Fruit fly (Drosophila melanogaster) whole organism, embryonic: Measurements from ENCODE around the gene CG2129.

ENCODE experiments used
- Ada2b ChIP-seq: fragments of 200-800 bp; sonication (Bioruptor generic); IDR thresholded peaks from 2 replicates; pipeline ENCODE4 v1.3.6; 2022; ENCODE audit warnings: missing biosample characterization, missing genetic modification characterization
- Bteb2 ChIP-seq: fragments of 200-800 bp; sonication (Bioruptor generic); optimal IDR thresholded peaks from 2 replicates; lab custom pipeline; 2016; ENCODE audit warnings: missing biosample characterization, missing genetic modification characterization
- CG1024 ChIP-seq: fragments of 200-800 bp; sonication (Bioruptor generic); IDR thresholded peaks from 2 replicates; pipeline ENCODE4 v1.3.6; 2022; ENCODE audit warnings: missing biosample characterization, missing genetic modification characterization
- CG11456 ChIP-seq: fragments of 200-800 bp; sonication (Bioruptor generic); IDR thresholded peaks from 3 replicates; pipeline ENCODE4 v1.3.6; 2022; ENCODE audit warnings: missing biosample characterization, missing genetic modification characterization
- CG12391 ChIP-seq: fragments of 200-800 bp; sonication (Bioruptor generic); optimal IDR thresholded peaks from 3 replicates; lab custom pipeline; 2018; ENCODE audit warnings: missing biosample characterization, mild to moderate bottlenecking, missing genetic modification characterization, moderate library complexity
- CG13424 ChIP-seq: fragments of 200-800 bp; sonication (Bioruptor generic); optimal IDR thresholded peaks from 2 replicates; lab custom pipeline; 2019; ENCODE audit warnings: missing biosample characterization, mild to moderate bottlenecking, missing genetic modification characterization, moderate library complexity
- CG13775 ChIP-seq: fragments of 200-800 bp; sonication (Bioruptor generic); optimal IDR thresholded peaks from 3 replicates; lab custom pipeline; 2017; ENCODE audit warnings: missing biosample characterization, mild to moderate bottlenecking, missing genetic modification characterization
- CG14050 ChIP-seq: fragments of 200-800 bp; sonication (Bioruptor generic); IDR thresholded peaks from 3 replicates; pipeline ENCODE4 v1.3.6; 2022; ENCODE audit warnings: missing biosample characterization, missing genetic modification characterization
- CG14860 ChIP-seq: fragments of 200-800 bp; sonication (Bioruptor generic); IDR thresholded peaks from 3 replicates; pipeline ENCODE4 v1.3.6; 2022; ENCODE audit warnings: missing biosample characterization, missing genetic modification characterization; ENCODE audit not compliant: partially characterized antibody
- CG15269 ChIP-seq: fragments of 200-800 bp; sonication (Bioruptor generic); optimal IDR thresholded peaks from 2 replicates; lab custom pipeline; 2018; ENCODE audit warnings: missing biosample characterization, mild to moderate bottlenecking, missing genetic modification characterization, moderate library complexity
- CG1529 ChIP-seq: fragments of 200-800 bp; sonication (Bioruptor generic); optimal IDR thresholded peaks from 3 replicates; lab custom pipeline; 2018; ENCODE audit warnings: missing biosample characterization, missing genetic modification characterization
- CG16815 ChIP-seq: fragments of 200-800 bp; sonication (Bioruptor generic); optimal IDR thresholded peaks from 3 replicates; lab custom pipeline; 2017; ENCODE audit warnings: missing biosample characterization, mild to moderate bottlenecking, missing genetic modification characterization
- CG2116 ChIP-seq: fragments of 200-800 bp; sonication (Bioruptor generic); optimal IDR thresholded peaks from 3 replicates; lab custom pipeline; 2018; ENCODE audit warnings: missing biosample characterization, mild to moderate bottlenecking, missing genetic modification characterization
- CG31441 ChIP-seq: fragments of 200-800 bp; sonication (Bioruptor generic); IDR thresholded peaks from 2 replicates; pipeline ENCODE4 v1.3.6; 2022; ENCODE audit warnings: missing biosample characterization, missing genetic modification characterization
- CG6689 ChIP-seq: fragments of 200-800 bp; sonication (Bioruptor generic); IDR thresholded peaks from 2 replicates; pipeline ENCODE4 v1.3.6; 2022; ENCODE audit warnings: missing biosample characterization, missing genetic modification characterization
- CG6791 ChIP-seq: fragments of 200-800 bp; sonication (Bioruptor generic); IDR thresholded peaks from 3 replicates; pipeline ENCODE4 v1.3.6; 2022; ENCODE audit warnings: missing biosample characterization, missing genetic modification characterization; ENCODE audit not compliant: partially characterized antibody
- CG7786 ChIP-seq: fragments of 200-800 bp; sonication (Bioruptor generic); optimal IDR thresholded peaks from 2 replicates; lab custom pipeline; 2016; ENCODE audit warnings: missing biosample characterization, missing genetic modification characterization
- CG8359 ChIP-seq: fragments of 200-800 bp; sonication (Bioruptor generic); optimal IDR thresholded peaks from 2 replicates; lab custom pipeline; 2017; ENCODE audit warnings: missing biosample characterization, mild to moderate bottlenecking, missing genetic modification characterization, borderline replicate concordance
- CTCF ChIP-seq: fragments of 200-800 bp; sonication (Bioruptor generic); optimal IDR thresholded peaks from 2 replicates; lab custom pipeline; 2017; ENCODE audit warnings: missing biosample characterization, mild to moderate bottlenecking, missing genetic modification characterization, moderate library complexity
- D19B ChIP-seq: fragments of 200-800 bp; sonication (Bioruptor generic); optimal IDR thresholded peaks from 2 replicates; lab custom pipeline; 2017; ENCODE audit warnings: missing biosample characterization, mild to moderate bottlenecking, missing genetic modification characterization
- Dek ChIP-seq: fragments of 200-800 bp; sonication (Bioruptor generic); optimal IDR thresholded peaks from 3 replicates; lab custom pipeline; 2019; ENCODE audit warnings: missing biosample characterization, mild to moderate bottlenecking, missing genetic modification characterization, moderate library complexity
- Dll ChIP-seq: fragments of 200-800 bp; sonication (Bioruptor generic); IDR thresholded peaks from 4 replicates; pipeline ENCODE4 v1.3.6; 2022; ENCODE audit warnings: missing biosample characterization, missing genetic modification characterization; ENCODE audit not compliant: partially characterized antibody
- Fer3 ChIP-seq: fragments of 200-800 bp; sonication (Bioruptor generic); optimal IDR thresholded peaks from 2 replicates; lab custom pipeline; 2018; ENCODE audit warnings: missing biosample characterization, mild to moderate bottlenecking, missing genetic modification characterization, moderate library complexity
- GATAe ChIP-seq: fragments of 200-800 bp; sonication (Bioruptor generic); conservative IDR thresholded peaks from 2 replicates; pipeline ENCODE4 v1.3.6; 2022; ENCODE audit warnings: missing biosample characterization, missing genetic modification characterization
- Gsc ChIP-seq: fragments of 200-800 bp; sonication (Bioruptor generic); IDR thresholded peaks from 2 replicates; pipeline ENCODE4 v1.3.6; 2022; ENCODE audit warnings: missing biosample characterization, missing genetic modification characterization
- HLHmδ ChIP-seq: fragments of 200-800 bp; sonication (Bioruptor generic); optimal IDR thresholded peaks from 2 replicates; lab custom pipeline; 2018; ENCODE audit warnings: missing biosample characterization, mild to moderate bottlenecking, missing genetic modification characterization, moderate library complexity
- Opbp ChIP-seq: fragments of 200-800 bp; sonication (Bioruptor generic); IDR thresholded peaks from 3 replicates; pipeline ENCODE4 v1.3.6; 2022; ENCODE audit warnings: missing biosample characterization, missing genetic modification characterization; ENCODE audit not compliant: partially characterized antibody
- Spps ChIP-seq: fragments of 200-800 bp; sonication (Bioruptor generic); optimal IDR thresholded peaks from 2 replicates; lab custom pipeline; 2018; ENCODE audit warnings: missing biosample characterization, mild to moderate bottlenecking, missing genetic modification characterization
- Tbp ChIP-seq: fragments of >200 bp; optimal IDR thresholded peaks from 2 replicates; lab custom pipeline; 2018; ENCODE audit warnings: missing biosample characterization, missing genetic modification characterization
- Trl ChIP-seq, 3 experiments: fragments of >200 bp in 2 of 3; fragments of 200-800 bp in 1 of 3; sonication (Bioruptor generic) in 1 of 3; optimal IDR thresholded peaks; 2 replicates in 1 of 3; 3 replicates in 2 of 3; lab custom pipeline; 2016 to 2017; ENCODE audit warnings: missing biosample characterization in 1 of 3, missing genetic modification characterization in 1 of 3
- Usf ChIP-seq: fragments of 200-800 bp; sonication (Bioruptor generic); optimal IDR thresholded peaks from 2 replicates; lab custom pipeline; 2017; ENCODE audit warnings: missing genotype, missing biosample characterization, missing genetic modification characterization
- ac ChIP-seq: fragments of 200-800 bp; sonication (Bioruptor generic); optimal IDR thresholded peaks from 3 replicates; lab custom pipeline; 2017; ENCODE audit warnings: missing biosample characterization, mild to moderate bottlenecking, missing genetic modification characterization
- btn ChIP-seq: fragments of 200-800 bp; sonication (Bioruptor generic); optimal IDR thresholded peaks from 2 replicates; lab custom pipeline; 2016; ENCODE audit warnings: missing biosample characterization, missing genetic modification characterization
- cas ChIP-seq: fragments of 200-800 bp; sonication (Bioruptor generic); IDR thresholded peaks from 2 replicates; pipeline ENCODE4 v1.3.6; 2022; ENCODE audit warnings: missing biosample characterization, missing genetic modification characterization
- crc ChIP-seq: fragments of 200-800 bp; sonication (Bioruptor generic); optimal IDR thresholded peaks from 2 replicates; lab custom pipeline; 2016; ENCODE audit warnings: missing biosample characterization, missing genetic modification characterization
- dimm ChIP-seq: fragments of 200-800 bp; sonication (Bioruptor generic); IDR thresholded peaks from 2 replicates; pipeline ENCODE4 v1.3.6; 2022; ENCODE audit warnings: missing biosample characterization, missing genetic modification characterization
- fd3F ChIP-seq: fragments of 200-800 bp; sonication (Bioruptor generic); optimal IDR thresholded peaks from 2 replicates; lab custom pipeline; 2018; ENCODE audit warnings: missing biosample characterization, mild to moderate bottlenecking, missing genetic modification characterization, moderate library complexity
- fd64A ChIP-seq: fragments of 200-800 bp; sonication (Bioruptor generic); optimal IDR thresholded peaks from 3 replicates; lab custom pipeline; 2018; ENCODE audit warnings: missing biosample characterization, mild to moderate bottlenecking, missing genetic modification characterization
- fd96Cb ChIP-seq: fragments of 200-800 bp; sonication (Bioruptor generic); optimal IDR thresholded peaks from 2 replicates; lab custom pipeline; 2018; ENCODE audit warnings: missing biosample characterization, mild to moderate bottlenecking, missing genetic modification characterization, moderate library complexity
- fru ChIP-seq: fragments of >200 bp; optimal IDR thresholded peaks from 2 replicates; lab custom pipeline; 2017
- gcm ChIP-seq: fragments of 200-800 bp; sonication (Bioruptor generic); optimal IDR thresholded peaks from 2 replicates; lab custom pipeline; 2019; ENCODE audit warnings: missing biosample characterization, mild to moderate bottlenecking, missing genetic modification characterization, moderate library complexity
- gcm2 ChIP-seq: fragments of 200-800 bp; sonication (Bioruptor generic); optimal IDR thresholded peaks from 2 replicates; lab custom pipeline; 2016; ENCODE audit warnings: missing biosample characterization, missing genetic modification characterization
- kni ChIP-seq: fragments of 200-800 bp; sonication (Bioruptor generic); optimal IDR thresholded peaks from 3 replicates; lab custom pipeline; 2017; ENCODE audit warnings: mild to moderate bottlenecking, missing biosample characterization, missing genetic modification reagents, missing genetic modification characterization
- pan ChIP-seq, 4 experiments: fragments of >200 bp in 3 of 4; fragments of 200-800 bp in 1 of 4; sonication (Bioruptor generic) in 1 of 4; optimal IDR thresholded peaks in 3 of 4; IDR thresholded peaks in 1 of 4; 2 replicates each; pipeline versions ENCODE4 v1.3.6 to Lab custom; 2017 to 2022; ENCODE audit warnings: missing biosample characterization in 2 of 4, missing genetic modification characterization in 2 of 4, mixed read lengths in 1 of 4
- pb ChIP-seq: fragments of 200-800 bp; sonication (Bioruptor generic); optimal IDR thresholded peaks from 3 replicates; lab custom pipeline; 2016; ENCODE audit warnings: missing biosample characterization, missing genetic modification characterization
- peb ChIP-seq: fragments of 200-800 bp; sonication (Bioruptor generic); IDR thresholded peaks from 2 replicates; pipeline ENCODE4 v1.3.6; 2022; ENCODE audit warnings: missing biosample characterization, missing genetic modification characterization
- psq ChIP-seq: fragments of 200-800 bp; sonication (Bioruptor generic); optimal IDR thresholded peaks from 2 replicates; lab custom pipeline; 2017; ENCODE audit warnings: missing biosample characterization, missing genetic modification characterization
- repo ChIP-seq: fragments of 200-800 bp; sonication (Bioruptor generic); optimal IDR thresholded peaks from 2 replicates; lab custom pipeline; 2016; ENCODE audit warnings: missing biosample characterization, missing genetic modification characterization
- ro ChIP-seq: fragments of 200-800 bp; sonication (Bioruptor generic); IDR thresholded peaks from 2 replicates; pipeline ENCODE4 v1.3.6; 2022; ENCODE audit warnings: missing biosample characterization, missing genetic modification characterization
- stwl ChIP-seq: fragments of 200-800 bp; sonication (Bioruptor generic); optimal IDR thresholded peaks from 3 replicates; lab custom pipeline; 2018; ENCODE audit warnings: missing biosample characterization, mild to moderate bottlenecking, missing genetic modification characterization, moderate library complexity
- trem ChIP-seq: fragments of 200-800 bp; optimal IDR thresholded peaks from 3 replicates; lab custom pipeline; 2019; ENCODE audit warnings: missing biosample characterization, mild to moderate bottlenecking, missing genetic modification characterization, moderate library complexity

The CG2129 gene

dm6 chrX:8143537-8143936 is 2.1 kb upstream of the CG2129 start, which contains the start of gene CG17982 (continued):
- peak; percentile 62 for TF ChIP-seq pb (GFP tag; lab: Kevin White, UChicago)
- no peak for TF ChIP-seq Tbp (GFP tag; lab: Kevin White, UChicago)
- no peak for TF ChIP-seq ro (GFP tag; lab: Robert Waterston, UW)
- TF ChIP-seq repo (GFP tag; lab: Kevin White, UChicago) = peak; percentile 79
- TF ChIP-seq Trl (optimal IDR thresholded peaks at IDR 0.05; lab: Kevin White, UChicago) = no peak
- TF ChIP-seq Trl (GFP tag; optimal IDR thresholded peaks at IDR 0.05; lab: Kevin White, UChicago) = peak; percentile 91
- peak; percentile 73 for TF ChIP-seq btn (GFP tag; lab: Kevin White, UChicago)
- TF ChIP-seq CG8359 (GFP tag; lab: Kevin White, UChicago) = peak; percentile 4
- peak; percentile 69 for TF ChIP-seq stwl (tag; lab: Kevin White, UChicago)
- peak; percentile 32 for TF ChIP-seq Usf (GFP tag; lab: Kevin White, UChicago)
- TF ChIP-seq CTCF (GFP tag; lab: Kevin White, UChicago) = peak; percentile 17
- TF ChIP-seq CG2116 (GFP tag; lab: Kevin White, UChicago) = peak; percentile 71
- TF ChIP-seq trem (tag; lab: Kevin White, UChicago) = peak; percentile 64
- peak; percentile 74 for TF ChIP-seq Ada2b
- TF ChIP-seq CG6689 (GFP tag; lab: Robert Waterston, UW) = peak; percentile 87
- peak; percentile 63 for TF ChIP-seq CG1529 (GFP tag; lab: Kevin White, UChicago)
- TF ChIP-seq CG6791 (GFP tag; lab: Robert Waterston, UW) = no peak
- TF ChIP-seq fd3F (GFP tag; lab: Kevin White, UChicago) = peak; percentile 80
- TF ChIP-seq CG7786 (GFP tag; lab: Kevin White, UChicago) = peak; percentile 87
- peak; percentile 45 for TF ChIP-seq fd64A (GFP tag; lab: Kevin White, UChicago)
- TF ChIP-seq Opbp = no peak
- TF ChIP-seq CG16815 = peak; percentile 47
- peak; percentile 81 for TF ChIP-seq crc (GFP tag; lab: Kevin White, UChicago)
- TF ChIP-seq CG13775 = peak; percentile 78
- TF ChIP-seq pan (optimal IDR thresholded peaks at IDR 0.05; lab: Kevin White, UChicago) = no peak
- TF ChIP-seq pan (GFP tag; optimal IDR thresholded peaks at IDR 0.05 in 1 of 2, IDR thresholded peaks at IDR 0.05 in 1 of 2) = peak in 1 of 2 experiments; percentile 86
- TF ChIP-seq CG1024 (GFP tag; lab: Robert Waterston, UW) = 0 out of 2 replicates have a peak, but pooled peaks have one; percentile 27
- TF ChIP-seq fd96Cb (tag; lab: Kevin White, UChicago) = peak; percentile 81
- no peak for TF ChIP-seq Gsc (GFP tag; lab: Robert Waterston, UW)
- peak; percentile 89 for TF ChIP-seq CG13424 (tag; lab: Kevin White, UChicago)
- no peak for TF ChIP-seq dimm (GFP tag; lab: Robert Waterston, UW)
- peak; percentile 58; the same call in 1 of the 2 replicates for TF ChIP-seq cas (GFP tag; lab: Robert Waterston, UW)
- TF ChIP-seq D19B (GFP tag; lab: Kevin White, UChicago) = no peak
- peak; percentile 63 for TF ChIP-seq Spps (tag; lab: Kevin White, UChicago)
- no peak for TF ChIP-seq gcm2
- TF ChIP-seq CG14860 (GFP tag; lab: Robert Waterston, UW) = no peak
- TF ChIP-seq HLHmδ (GFP tag; lab: Kevin White, UChicago) = no peak
- no peak for TF ChIP-seq fru (lab: Kevin White, UChicago)
- peak; percentile 89 for TF ChIP-seq CG15269 (tag; lab: Kevin White, UChicago)
- TF ChIP-seq CG12391 (tag; lab: Kevin White, UChicago) = peak; percentile 90
- TF ChIP-seq Bteb2 (GFP tag; lab: Kevin White, UChicago) = peak; percentile 86
- TF ChIP-seq CG14050 (GFP tag; lab: Robert Waterston, UW) = peak; percentile 71
- peak; percentile 83 for TF ChIP-seq gcm (GFP tag; lab: Kevin White, UChicago)
- peak; percentile 75 for TF ChIP-seq kni (GFP tag; lab: Kevin White, UChicago)
- peak; percentile 79 for TF ChIP-seq Dek (tag; lab: Kevin White, UChicago)
- TF ChIP-seq Fer3 (tag; lab: Kevin White, UChicago) = peak; percentile 88
- peak; percentile 80 for TF ChIP-seq CG31441 (GFP tag; lab: Robert Waterston, UW)
- TF ChIP-seq CG11456 (GFP tag; lab: Robert Waterston, UW) = peak; percentile 79
- TF ChIP-seq psq (GFP tag; lab: Kevin White, UChicago) = peak; percentile 94
- no peak for TF ChIP-seq Dll (GFP tag; lab: Robert Waterston, UW)
- TF ChIP-seq ac = peak; percentile 5
- TF ChIP-seq GATAe (GFP tag; lab: Robert Waterston, UW) = no peak
- no peak for TF ChIP-seq peb (GFP tag; lab: Robert Waterston, UW)
